Fruit fly (Drosophila melanogaster): ENCODE results near the gene Tango14.
A peak's percentile ranks its signal among the peaks of the same experiment; 100 is the strongest.

The Tango14 gene

dm6 chr2L:1201396-1201837, 43.0 kb downstream of the Tango14 start (continued):
- TF ChIP-seq CG33557 (GFP tag; optimal IDR thresholded peaks at IDR 0.05) (no peak), Gug (GFP tag; IDR thresholded peaks at IDR 0.05) (no peak), CG14441 (GFP tag; IDR thresholded peaks at IDR 0.05) (no peak), CG1233 (GFP tag; optimal IDR thresholded peaks at IDR 0.05) (no peak), sisA (GFP tag; IDR thresholded peaks at IDR 0.05) (no peak), CG17385 (GFP tag; optimal IDR thresholded peaks at IDR 0.05) (no peak)

dm6 chr2L:1202445-1202844, 44.0 kb downstream of the Tango14 start:
- TF ChIP-seq CG12236 (GFP tag; optimal IDR thresholded peaks at IDR 0.05) = no peak
- TF ChIP-seq row (GFP tag; IDR thresholded peaks at IDR 0.05) = 0 out of 3 replicates have a peak, but pooled peaks have one; percentile 11
- peak; percentile 15 for TF ChIP-seq Med (GFP tag)
- no peak for TF ChIP-seq CG2202 (tag; optimal IDR thresholded peaks at IDR 0.05)
- no peak for TF ChIP-seq prd (optimal IDR thresholded peaks at IDR 0.05)
- TF ChIP-seq prd (GFP tag; IDR thresholded peaks at IDR 0.05) = no peak
- peak; percentile 8; the same call in 1 of the 2 replicates for TF ChIP-seq CG9932 (GFP tag; IDR thresholded peaks at IDR 0.05)
- no peak for TF ChIP-seq Adf1 (GFP tag; IDR thresholded peaks at IDR 0.05)
- peak; percentile 52 for TF ChIP-seq CG11696 (GFP tag; IDR thresholded peaks at IDR 0.05)
- TF ChIP-seq Ets65A (GFP tag) = peak; percentile 51
- no peak for TF ChIP-seq lmd (GFP tag; IDR thresholded peaks at IDR 0.05)
- TF ChIP-seq Poxn (GFP tag; IDR thresholded peaks at IDR 0.05) = 0 out of 2 replicates have a peak, but pooled peaks have one; percentile 14
- no peak for TF ChIP-seq emc (GFP tag; optimal IDR thresholded peaks at IDR 0.05)

dm6 chr2L:1203915-1204314, 45.5 kb downstream of the Tango14 start, which contains the start of gene CG14342:
CG14342 (plus strand) TSS chr2L:1204215.
- TF ChIP-seq TFAM (GFP tag; optimal IDR thresholded peaks at IDR 0.05) = no peak
- TF ChIP-seq row (GFP tag; IDR thresholded peaks at IDR 0.05) = 0 out of 3 replicates have a peak, but pooled peaks have one; percentile 8

- TF ChIP-seq BEAF-32 (GFP tag; optimal IDR thresholded peaks at IDR 0.05) (no peak), Asciz (GFP tag; optimal IDR thresholded peaks at IDR 0.05) (no peak), CG6272 (GFP tag; IDR thresholded peaks at IDR 0.05) (peak; percentile 28; the same call in 1 of the 2 replicates), gsb-n (tag; optimal IDR thresholded peaks at IDR 0.05) (no peak), Ptx1 (GFP tag; IDR thresholded peaks at IDR 0.05) (peak; percentile 63), CG11695 (GFP tag; IDR thresholded peaks at IDR 0.05) (peak; percentile 61; the same call in 1 of the 3 replicates), CG5953 (GFP tag; IDR thresholded peaks at IDR 0.05) (peak; percentile 49; the same call in 1 of the 2 replicates), CG6813 (GFP tag; optimal IDR thresholded peaks at IDR 0.05) (no peak), CG15514 (GFP tag; optimal IDR thresholded peaks at IDR 0.05) (peak; percentile 50), CG17802 (tag; optimal IDR thresholded peaks at IDR 0.05) (no peak), CG17612 (GFP tag; IDR thresholded peaks at IDR 0.05) (0 out of 2 replicates have a peak, but pooled peaks have one; percentile 44), az2 (GFP tag; optimal IDR thresholded peaks at IDR 0.05) (no peak), CG1603 (tag; optimal IDR thresholded peaks at IDR 0.05) (peak; percentile 73), Hsf (GFP tag; optimal IDR thresholded peaks at IDR 0.05) (peak; percentile 34), inv (GFP tag; IDR thresholded peaks at IDR 0.05; ENCODE audit: partially characterized antibody) (no peak), cas (GFP tag; IDR thresholded peaks at IDR 0.05) (no peak), CG16813 (GFP tag; IDR thresholded peaks at IDR 0.05; ENCODE audit: partially characterized antibody) (no peak), exex (tag; optimal IDR thresholded peaks at IDR 0.05) (no peak), pum (GFP tag; optimal IDR thresholded peaks at IDR 0.05) (no peak), kay (GFP tag; optimal IDR thresholded peaks at IDR 0.05) (no peak), Doc3 (GFP tag; IDR thresholded peaks at IDR 0.05; ENCODE audit: partially characterized antibody) (no peak), Stat92E (GFP tag; optimal IDR thresholded peaks at IDR 0.05) (no peak), Adf1 (GFP tag; IDR thresholded peaks at IDR 0.05) (0 out of 2 replicates have a peak, but pooled peaks have one; percentile 36), ttk (GFP tag; IDR thresholded peaks at IDR 0.05) (0 out of 2 replicates have a peak, but pooled peaks have one; percentile 19), al (GFP tag; IDR thresholded peaks at IDR 0.05) (no peak), Lpt (GFP tag; optimal IDR thresholded peaks at IDR 0.05) (no peak), insv (GFP tag; optimal IDR thresholded peaks at IDR 0.05) (no peak), otp (GFP tag; IDR thresholded peaks at IDR 0.05) (peak; percentile 70; the same call in 2 of the 3 replicates)
These were observed 49.0 kb downstream of the Tango14 start for dm6 chr2L:1207432-1207831.
